Fruit fly (Drosophila melanogaster) S2 (cell line): ENCODE results near the gene CG7326.

Experiments
- CG8478 ChIP-seq: fragments of >200 bp; optimal IDR thresholded peaks from 2 replicates; lab custom pipeline; 2018
- CTCF ChIP-seq, 2 experiments: fragments of >200 bp; optimal IDR thresholded peaks; 2 replicates each; lab custom pipeline; 2018

dm6 chrX:18843229-18844033 is 20.1 kb downstream of the CG7326 start, which contains the start of gene htk:
- TF ChIP-seq CTCF (optimal IDR thresholded peaks at IDR 0.05; lab: Kevin White, UChicago) (peak; percentile 98), CG8478 (no peak)
